Fruit fly (Drosophila melanogaster) whole organism, pupa: ENCODE results near the gene CG11334.

Source experiments
- CG10348 ChIP-seq: fragments of 200-800 bp; sonication (Bioruptor generic); IDR thresholded peaks from 2 replicates; pipeline ENCODE4 v1.3.6; 2022; ENCODE audit warnings: missing biosample characterization, missing genetic modification characterization
- CG12605 ChIP-seq: fragments of 200-800 bp; sonication (Bioruptor generic); IDR thresholded peaks from 2 replicates; pipeline ENCODE4 v1.3.6; 2022; ENCODE audit warnings: missing biosample characterization, missing genetic modification characterization
- CG13204 ChIP-seq: fragments of 200-800 bp; sonication (Bioruptor generic); optimal IDR thresholded peaks from 2 replicates; lab custom pipeline; 2018; ENCODE audit warnings: missing biosample characterization, mild to moderate bottlenecking, missing genetic modification characterization, moderate library complexity
- CG14655 ChIP-seq: fragments of 200-800 bp; sonication (Bioruptor generic); optimal IDR thresholded peaks from 3 replicates; lab custom pipeline; 2017; ENCODE audit warnings: mild to moderate bottlenecking, missing biosample characterization, missing genetic modification reagents, missing genetic modification characterization
- CG15710 ChIP-seq: fragments of 200-800 bp; sonication (Bioruptor generic); optimal IDR thresholded peaks from 2 replicates; lab custom pipeline; 2018; ENCODE audit warnings: missing biosample characterization, mild to moderate bottlenecking, missing genetic modification characterization, moderate library complexity
- CG17806 ChIP-seq: fragments of 200-800 bp; sonication (Bioruptor generic); optimal IDR thresholded peaks from 2 replicates; lab custom pipeline; 2018; ENCODE audit warnings: missing biosample characterization, mild to moderate bottlenecking, missing genetic modification characterization, moderate library complexity
- CG32121 ChIP-seq: fragments of 200-800 bp; sonication (Bioruptor generic); IDR thresholded peaks from 2 replicates; pipeline ENCODE4 v1.3.6; 2022; ENCODE audit warnings: missing biosample characterization, missing genetic modification characterization
- CG34367 ChIP-seq: fragments of 200-800 bp; sonication (Bioruptor generic); optimal IDR thresholded peaks from 2 replicates; lab custom pipeline; 2018; ENCODE audit warnings: missing biosample characterization, mild to moderate bottlenecking, missing genetic modification characterization
- CG4496 ChIP-seq: fragments of 200-800 bp; sonication (Bioruptor generic); IDR thresholded peaks from 3 replicates; pipeline ENCODE4 v1.3.6; 2022; ENCODE audit warnings: missing biosample characterization, missing genetic modification characterization
- CG8159 ChIP-seq: fragments of 200-800 bp; sonication (Bioruptor generic); optimal IDR thresholded peaks from 3 replicates; lab custom pipeline; 2018; ENCODE audit warnings: missing biosample characterization, mild to moderate bottlenecking, missing genetic modification characterization, moderate library complexity
- CG8301 ChIP-seq: fragments of 200-800 bp; sonication (Bioruptor generic); optimal IDR thresholded peaks from 2 replicates; lab custom pipeline; 2018; ENCODE audit warnings: missing biosample characterization, mild to moderate bottlenecking, missing genetic modification characterization
- CG9948 ChIP-seq: fragments of 200-800 bp; sonication (Bioruptor generic); optimal IDR thresholded peaks from 2 replicates; lab custom pipeline; 2018; ENCODE audit warnings: missing biosample characterization, mild to moderate bottlenecking, missing genetic modification characterization, moderate library complexity
- D1 ChIP-seq: fragments of 200-800 bp; sonication (Bioruptor generic); optimal IDR thresholded peaks from 2 replicates; lab custom pipeline; 2018; ENCODE audit warnings: missing biosample characterization, mild to moderate bottlenecking, missing genetic modification characterization, moderate library complexity
- EcR ChIP-seq: fragments of 200-800 bp; sonication (Bioruptor generic); optimal IDR thresholded peaks from 3 replicates; lab custom pipeline; 2019; ENCODE audit warnings: missing biosample characterization, missing genetic modification characterization, mild to moderate bottlenecking, moderate library complexity, missing genetic modification reagents
- Ets98B ChIP-seq: fragments of 200-800 bp; sonication (Bioruptor generic); IDR thresholded peaks from 2 replicates; pipeline ENCODE4 v1.3.6; 2022; ENCODE audit warnings: missing biosample characterization, missing genetic modification characterization
- Pif1A ChIP-seq: fragments of 200-800 bp; sonication (Bioruptor generic); optimal IDR thresholded peaks from 3 replicates; lab custom pipeline; 2016; ENCODE audit warnings: missing biosample characterization, missing genetic modification characterization
- Pif1B ChIP-seq: fragments of 200-800 bp; sonication (Bioruptor generic); optimal IDR thresholded peaks from 3 replicates; lab custom pipeline; 2016; ENCODE audit warnings: missing biosample characterization, missing genetic modification characterization
- Snoo ChIP-seq: fragments of 200-800 bp; sonication (Bioruptor generic); optimal IDR thresholded peaks from 3 replicates; lab custom pipeline; 2017; ENCODE audit warnings: missing biosample characterization, mild to moderate bottlenecking, missing genetic modification characterization, inconsistent platforms
- fd96Ca ChIP-seq: fragments of 200-800 bp; sonication (Bioruptor generic); IDR thresholded peaks from 3 replicates; pipeline ENCODE4 v1.3.6; 2022; ENCODE audit warnings: missing biosample characterization, missing genetic modification characterization
- gl ChIP-seq: fragments of 200-800 bp; sonication (Bioruptor generic); optimal IDR thresholded peaks from 2 replicates; lab custom pipeline; 2018; ENCODE audit warnings: missing biosample characterization, mild to moderate bottlenecking, missing genetic modification characterization
- rn ChIP-seq: fragments of 200-800 bp; sonication (Bioruptor generic); IDR thresholded peaks from 2 replicates; pipeline ENCODE4 v1.3.6; 2022; ENCODE audit warnings: missing biosample characterization, missing genetic modification characterization

Gene CG11334

dm6 chr3R:31443455-31443854 lies 19.4 kb downstream of the CG11334 start:
- peak; percentile 51; the same call in 1 of the 2 replicates for TF ChIP-seq CG12605 (GFP tag; lab: Robert Waterston, UW)
- TF ChIP-seq gl (tag; lab: Kevin White, UChicago): no peak
- TF ChIP-seq Snoo (tag; lab: Kevin White, UChicago): no peak
- TF ChIP-seq CG4496 (GFP tag; lab: Robert Waterston, UW): peak; percentile 85
- peak; percentile 36; the same call in 1 of the 2 replicates for TF ChIP-seq CG10348 (GFP tag; lab: Robert Waterston, UW)
- TF ChIP-seq CG32121 (GFP tag; lab: Robert Waterston, UW): peak; percentile 91
- TF ChIP-seq Pif1B (GFP tag; lab: Kevin White, UChicago): peak; percentile 14
- peak; percentile 88 for TF ChIP-seq Ets98B (GFP tag; lab: Robert Waterston, UW)
- TF ChIP-seq fd96Ca: peak; percentile 71; the same call in 1 of the 3 replicates
- TF ChIP-seq CG8301 (tag; lab: Kevin White, UChicago): peak; percentile 34
- TF ChIP-seq CG13204 (GFP tag; lab: Kevin White, UChicago): no peak
- TF ChIP-seq Pif1A (GFP tag; lab: Kevin White, UChicago): peak; percentile 34
- TF ChIP-seq rn (GFP tag; lab: Robert Waterston, UW): 0 out of 2 replicates have a peak, but pooled peaks have one; percentile 36
- peak; percentile 38 for TF ChIP-seq CG14655

- TF ChIP-seq CG10348 (GFP tag; lab: Robert Waterston, UW) (no peak), CG13204 (GFP tag; lab: Kevin White, UChicago) (no peak)
These were observed 19.8 kb downstream of the CG11334 start for dm6 chr3R:31443023-31443422.

- TF ChIP-seq Snoo (tag; lab: Kevin White, UChicago) (no peak), fd96Ca (no peak), CG10348 (GFP tag; lab: Robert Waterston, UW) (no peak), CG12605 (GFP tag; lab: Robert Waterston, UW) (no peak), gl (tag; lab: Kevin White, UChicago) (no peak), CG8301 (tag; lab: Kevin White, UChicago) (no peak), EcR (GFP tag; lab: Kevin White, UChicago) (no peak), Pif1B (GFP tag; lab: Kevin White, UChicago) (no peak), CG8159 (tag; lab: Kevin White, UChicago) (no peak), Pif1A (GFP tag; lab: Kevin White, UChicago) (no peak), CG34367 (no peak), CG9948 (tag; lab: Kevin White, UChicago) (no peak), CG4496 (GFP tag; lab: Robert Waterston, UW) (no peak), CG15710 (tag; lab: Kevin White, UChicago) (no peak), CG13204 (GFP tag; lab: Kevin White, UChicago) (no peak), CG17806 (tag; lab: Kevin White, UChicago) (no peak)
These were observed 22.3 kb downstream of the CG11334 start for dm6 chr3R:31440561-31440960.

- TF ChIP-seq CG9948 (tag; lab: Kevin White, UChicago) (peak; percentile 1), CG12605 (GFP tag; lab: Robert Waterston, UW) (no peak), CG34367 (no peak), CG8301 (tag; lab: Kevin White, UChicago) (peak; percentile 14), D1 (tag; lab: Kevin White, UChicago) (no peak), CG14655 (no peak), CG15710 (tag; lab: Kevin White, UChicago) (no peak), CG32121 (GFP tag; lab: Robert Waterston, UW) (peak; percentile 34; the same call in 1 of the 2 replicates), Ets98B (GFP tag; lab: Robert Waterston, UW) (peak; percentile 42), CG13204 (GFP tag; lab: Kevin White, UChicago) (no peak), Pif1A (GFP tag; lab: Kevin White, UChicago) (peak; percentile 22), CG17806 (tag; lab: Kevin White, UChicago) (no peak), fd96Ca (peak; percentile 68; the same call in 2 of the 3 replicates), Pif1B (GFP tag; lab: Kevin White, UChicago) (no peak)
These were observed 22.9 kb downstream of the CG11334 start for dm6 chr3R:31439986-31440385.

dm6 chr3R:31438856-31439255 lies 24.0 kb downstream of the CG11334 start:
- TF ChIP-seq fd96Ca: no peak
- no peak for TF ChIP-seq CG34367
- no peak for TF ChIP-seq EcR (GFP tag; lab: Kevin White, UChicago)
- no peak for TF ChIP-seq CG32121 (GFP tag; lab: Robert Waterston, UW)
- TF ChIP-seq CG13204 (GFP tag; lab: Kevin White, UChicago): no peak
- TF ChIP-seq Pif1A (GFP tag; lab: Kevin White, UChicago): no peak
- no peak for TF ChIP-seq CG12605 (GFP tag; lab: Robert Waterston, UW)
- TF ChIP-seq CG8301 (tag; lab: Kevin White, UChicago): no peak
- no peak for TF ChIP-seq Ets98B (GFP tag; lab: Robert Waterston, UW)

- TF ChIP-seq Pif1B (GFP tag; lab: Kevin White, UChicago): no peak
- peak; percentile 70 for TF ChIP-seq EcR (GFP tag; lab: Kevin White, UChicago)
- TF ChIP-seq Pif1A (GFP tag; lab: Kevin White, UChicago): peak; percentile 11
These were observed 25.3 kb downstream of the CG11334 start for dm6 chr3R:31437420-31438058.
